Fruit fly (Drosophila melanogaster) Kc167 (cell line): ENCODE results near the gene Nedd4.

Source experiments
- h ChIP-seq: fragments of >200 bp; optimal IDR thresholded peaks from 3 replicates; lab custom pipeline; 2018; ENCODE audit warnings: missing external identifiers
- psq ChIP-seq: fragments of >200 bp; optimal IDR thresholded peaks from 2 replicates; lab custom pipeline; 2017; ENCODE audit warnings: missing external identifiers

- no peak for TF ChIP-seq psq
- TF ChIP-seq h (lab: Kevin White, UChicago), result no peak
Observed at dm6 chr3L:17563536-17564257, 33.8 kb downstream of the Nedd4 start.
